Fruit fly (Drosophila melanogaster): Measurements from ENCODE around the gene Ppat-Dpck.
A peak's percentile ranks its signal among the peaks of the same experiment; 100 is the strongest.

Ppat-Dpck gene

DNA sequence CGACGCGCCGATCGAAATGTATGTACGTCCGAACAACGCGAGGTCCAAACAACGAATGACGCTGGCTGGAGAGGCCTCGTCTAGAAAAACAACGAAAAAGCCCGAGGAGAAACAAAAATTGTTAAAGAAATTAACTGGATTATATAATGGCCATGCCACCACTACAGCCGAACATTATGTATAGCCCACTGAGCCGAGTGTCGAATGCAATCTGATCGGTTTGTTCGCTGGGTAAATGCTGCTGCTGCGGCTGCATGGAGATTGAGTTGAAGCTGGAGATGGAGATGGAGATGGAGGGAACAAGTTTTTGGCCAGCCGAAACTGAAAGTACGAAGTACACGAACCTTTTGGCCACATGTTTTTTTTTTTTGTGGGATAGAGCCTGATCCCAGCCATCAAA, 18.0 kb upstream of the Ppat-Dpck start, which contains the start of gene Cralbp:
TSS of gene Cralbp (minus strand) at position 115 of the 400 bp plus-strand sequence.
- TF ChIP-seq CG8301 (tag; optimal IDR thresholded peaks at IDR 0.05) (no peak), CG4496 (GFP tag; IDR thresholded peaks at IDR 0.05) (0 out of 3 replicates have a peak, but pooled peaks have one; percentile 36)

DNA sequence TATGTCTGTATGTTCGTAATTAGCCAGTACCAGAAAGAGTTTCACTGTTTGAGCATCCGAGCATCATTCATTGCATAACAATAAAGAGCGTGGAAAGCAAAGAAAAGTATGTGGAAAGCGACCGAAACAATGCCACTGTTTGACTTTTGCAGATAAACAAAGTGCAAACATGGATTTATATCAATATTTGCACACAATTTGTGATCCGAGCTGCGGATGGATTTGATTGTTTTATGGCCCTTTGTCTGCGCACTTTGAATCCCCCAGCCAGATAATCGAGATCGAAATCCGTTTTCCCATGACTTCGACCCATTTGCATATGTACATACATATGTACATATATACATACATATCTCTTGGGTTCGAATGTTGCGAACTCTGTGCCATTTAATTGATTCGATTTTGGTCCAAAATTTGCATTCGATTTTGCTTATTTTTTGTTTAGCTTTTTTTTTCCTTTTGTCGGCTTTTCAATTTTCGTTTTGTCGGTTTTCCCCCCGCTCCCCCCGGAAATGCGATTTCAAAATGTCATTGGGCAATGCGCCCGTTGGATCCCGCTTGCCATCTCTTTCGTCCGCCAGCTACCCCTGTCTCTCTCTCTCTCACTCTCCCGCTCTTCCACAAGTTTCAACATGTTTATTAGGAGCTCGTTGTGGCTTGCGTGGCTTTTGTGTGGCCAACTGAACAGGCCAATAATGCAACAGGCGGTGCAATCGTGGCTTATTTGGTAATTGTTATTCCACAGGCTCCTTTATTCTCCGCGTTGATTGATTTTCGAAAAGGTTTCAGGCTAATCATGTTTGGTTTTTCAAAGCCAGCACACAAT, 16.9 kb upstream of the Ppat-Dpck start:
- TF ChIP-seq CG9948 (tag; optimal IDR thresholded peaks at IDR 0.05) (no peak), CG32121 (GFP tag; IDR thresholded peaks at IDR 0.05) (0 out of 2 replicates have a peak, but pooled peaks have one; percentile 9), CG4496 (GFP tag; IDR thresholded peaks at IDR 0.05) (peak; percentile 43; the same call in 1 of the 3 replicates), CG12605 (GFP tag; IDR thresholded peaks at IDR 0.05) (0 out of 2 replicates have a peak, but pooled peaks have one; percentile 30)

DNA sequence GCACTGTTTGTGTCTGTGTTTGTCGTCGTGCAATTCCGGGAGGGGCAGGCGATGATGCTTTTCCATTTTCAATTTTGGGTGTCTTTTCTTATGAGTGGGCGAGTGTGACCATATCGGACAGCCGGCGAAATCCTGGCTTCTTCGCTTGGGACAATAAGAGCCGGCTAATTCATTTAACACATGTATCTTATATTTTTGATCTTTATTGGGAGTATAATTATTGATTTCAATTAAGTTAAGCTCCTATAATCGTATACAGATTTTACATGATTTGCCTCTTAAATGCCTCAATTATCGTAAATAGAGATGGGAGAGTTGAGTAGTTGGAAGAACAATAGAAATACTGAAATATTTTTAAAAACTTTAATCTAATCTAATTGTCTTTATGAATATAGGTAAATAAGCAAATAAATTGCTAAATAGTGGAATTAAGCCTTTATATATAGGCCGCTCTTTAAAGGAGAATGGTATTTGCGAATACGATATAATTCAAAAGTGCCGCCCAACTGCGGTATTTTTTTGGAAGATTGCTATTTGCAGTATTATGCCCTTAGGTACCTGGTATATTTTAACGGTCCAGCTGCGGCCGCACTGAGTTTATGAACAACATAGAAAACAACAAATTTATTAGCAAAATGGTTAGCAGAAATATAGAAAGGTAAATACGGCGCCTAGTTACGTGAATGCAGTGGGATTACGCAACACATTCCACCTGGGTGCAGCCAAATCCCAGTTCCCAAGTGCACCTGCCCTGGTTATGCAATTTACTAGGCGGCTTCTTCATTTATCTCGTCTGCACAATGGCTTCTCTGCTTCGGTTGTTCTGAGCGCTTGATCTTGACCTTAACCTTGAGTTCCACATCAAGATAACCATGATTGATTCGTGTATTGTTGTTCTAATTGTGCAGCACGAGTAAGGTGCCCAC, 11.1 kb upstream of the Ppat-Dpck start, which contains the start of the genes Myt1, PGRP-LD and Pmi:
TSS of gene Myt1 (minus strand) at position 116 of the 926 bp plus-strand sequence.
TSS of gene PGRP-LD (plus strand) at position 576 of the 926 bp plus-strand sequence.
TSS of gene Pmi (plus strand) at position 576 of the 926 bp plus-strand sequence.
- TF ChIP-seq rn (GFP tag; IDR thresholded peaks at IDR 0.05) (no peak), CG4496 (GFP tag; IDR thresholded peaks at IDR 0.05) (no peak), CG32121 (GFP tag; IDR thresholded peaks at IDR 0.05) (no peak), CG34367 (tag; optimal IDR thresholded peaks at IDR 0.05) (no peak), EcR (GFP tag; optimal IDR thresholded peaks at IDR 0.05) (no peak), gl (tag; optimal IDR thresholded peaks at IDR 0.05) (no peak), CG13204 (GFP tag; optimal IDR thresholded peaks at IDR 0.05) (no peak), CG12605 (GFP tag; IDR thresholded peaks at IDR 0.05) (no peak), CG8159 (tag; optimal IDR thresholded peaks at IDR 0.05) (no peak), Snoo (tag; optimal IDR thresholded peaks at IDR 0.05) (no peak), Pif1B (GFP tag; optimal IDR thresholded peaks at IDR 0.05) (no peak), CG17806 (tag; optimal IDR thresholded peaks at IDR 0.05) (no peak), CG15710 (tag; optimal IDR thresholded peaks at IDR 0.05) (no peak), Pif1A (GFP tag; optimal IDR thresholded peaks at IDR 0.05) (no peak), fd96Ca (GFP tag; IDR thresholded peaks at IDR 0.05) (no peak), CG10348 (GFP tag; IDR thresholded peaks at IDR 0.05) (no peak), CG9948 (tag; optimal IDR thresholded peaks at IDR 0.05) (no peak), Ets98B (GFP tag; IDR thresholded peaks at IDR 0.05) (no peak), CG14655 (GFP tag; optimal IDR thresholded peaks at IDR 0.05) (no peak), CG8301 (tag; optimal IDR thresholded peaks at IDR 0.05) (no peak)

DNA sequence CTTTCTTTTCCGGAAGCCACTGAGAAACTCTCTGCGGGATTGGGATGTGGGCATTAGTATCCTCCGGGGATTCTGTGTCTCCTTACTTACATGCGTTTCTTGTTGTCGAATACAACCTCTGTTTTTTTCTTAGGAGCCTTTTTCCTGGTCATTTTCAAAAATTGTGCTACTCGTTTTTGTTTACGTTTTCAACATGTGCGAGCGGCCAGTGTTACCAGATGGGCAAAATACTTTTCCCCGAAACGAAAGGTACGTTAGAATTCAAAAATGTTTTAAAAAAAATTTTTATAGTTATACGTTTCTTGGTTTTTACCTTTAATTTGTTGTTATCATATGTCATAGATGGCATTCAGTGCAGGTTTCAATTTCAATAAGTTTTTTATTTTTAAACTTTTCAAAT, 8.5 kb upstream of the Ppat-Dpck start, which contains the start of gene vito:
TSS of gene vito (minus strand) at position 220 of the 400 bp plus-strand sequence.
- no peak for TF ChIP-seq CG14655 (GFP tag; optimal IDR thresholded peaks at IDR 0.05)
- no peak for TF ChIP-seq CG13204 (GFP tag; optimal IDR thresholded peaks at IDR 0.05)
- TF ChIP-seq CG8301 (tag; optimal IDR thresholded peaks at IDR 0.05): no peak
- TF ChIP-seq Pif1A (GFP tag; optimal IDR thresholded peaks at IDR 0.05): no peak
- TF ChIP-seq CG9948 (tag; optimal IDR thresholded peaks at IDR 0.05): no peak
- TF ChIP-seq gl (tag; optimal IDR thresholded peaks at IDR 0.05): no peak
- TF ChIP-seq CG32121 (GFP tag; IDR thresholded peaks at IDR 0.05): no peak
- TF ChIP-seq fd96Ca (GFP tag; IDR thresholded peaks at IDR 0.05): no peak
- TF ChIP-seq D1 (tag; optimal IDR thresholded peaks at IDR 0.05): no peak
- TF ChIP-seq CG15710 (tag; optimal IDR thresholded peaks at IDR 0.05): no peak
- no peak for TF ChIP-seq rn (GFP tag; IDR thresholded peaks at IDR 0.05)

DNA sequence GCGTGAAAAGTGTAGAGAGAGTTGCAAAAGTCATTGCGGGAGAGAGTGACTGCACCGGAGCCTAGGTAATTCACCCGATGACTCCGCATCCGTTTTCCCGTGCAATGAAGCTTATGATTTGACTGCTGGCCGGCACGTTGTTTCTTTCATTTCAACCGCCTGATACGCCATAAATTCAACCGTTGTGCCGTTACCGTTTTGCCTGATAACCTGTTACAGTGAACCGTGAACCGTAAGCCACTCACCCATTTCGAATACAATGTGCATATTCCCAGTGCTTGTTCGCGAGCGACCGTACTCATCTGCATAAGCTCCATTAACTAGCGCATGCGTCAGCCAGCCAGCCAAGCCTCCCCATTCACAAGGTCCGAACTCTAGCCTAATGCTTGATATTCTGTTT, 6.2 kb upstream of the Ppat-Dpck start:
- TF ChIP-seq CG9948 (tag; optimal IDR thresholded peaks at IDR 0.05) (no peak), CG17806 (tag; optimal IDR thresholded peaks at IDR 0.05) (no peak), CG4496 (GFP tag; IDR thresholded peaks at IDR 0.05) (0 out of 3 replicates have a peak, but pooled peaks have one; percentile 9), EcR (GFP tag; optimal IDR thresholded peaks at IDR 0.05) (peak; percentile 22), CG8301 (tag; optimal IDR thresholded peaks at IDR 0.05) (no peak), fd96Ca (GFP tag; IDR thresholded peaks at IDR 0.05) (no peak), CG12605 (GFP tag; IDR thresholded peaks at IDR 0.05) (no peak)

DNA sequence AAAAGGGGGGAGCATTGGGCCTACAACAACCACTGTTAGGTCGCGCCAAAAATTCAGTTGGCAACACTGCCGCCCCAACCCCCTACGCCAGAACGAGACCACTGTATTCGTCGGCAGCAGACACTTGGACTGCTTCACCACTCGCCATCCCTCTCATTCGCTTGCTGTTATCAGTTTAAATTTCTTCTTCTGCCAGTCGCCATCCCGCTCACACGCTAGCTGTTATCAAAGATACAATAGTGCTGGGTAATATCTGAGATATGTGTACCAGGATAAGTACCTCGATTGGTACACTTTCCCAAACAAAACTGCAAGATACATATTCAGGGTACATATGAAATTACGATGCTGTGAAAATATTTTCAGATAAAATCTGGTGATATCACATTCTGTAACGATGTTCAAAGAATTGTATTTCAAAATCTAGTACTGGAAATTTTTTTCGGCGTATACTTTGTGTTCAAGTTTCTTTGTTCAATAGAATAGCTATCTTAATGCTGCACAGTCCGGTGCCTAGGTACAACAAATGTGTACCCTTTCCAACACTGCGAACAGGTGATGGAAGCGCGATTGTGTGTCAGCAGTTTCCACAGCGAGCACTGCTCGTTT, 2.3 kb upstream of the Ppat-Dpck start:
- TF ChIP-seq fd96Ca (GFP tag; IDR thresholded peaks at IDR 0.05): peak; percentile 58; the same call in 1 of the 3 replicates
- no peak for TF ChIP-seq Pif1A (GFP tag; optimal IDR thresholded peaks at IDR 0.05)
- no peak for TF ChIP-seq CG14655 (GFP tag; optimal IDR thresholded peaks at IDR 0.05)
- peak; percentile 87 for TF ChIP-seq CG8301 (tag; optimal IDR thresholded peaks at IDR 0.05)
- TF ChIP-seq gl (tag; optimal IDR thresholded peaks at IDR 0.05): peak; percentile 28
- no peak for TF ChIP-seq EcR (GFP tag; optimal IDR thresholded peaks at IDR 0.05)
- TF ChIP-seq CG17806 (tag; optimal IDR thresholded peaks at IDR 0.05): peak; percentile 84
- peak; percentile 85 for TF ChIP-seq CG8159 (tag; optimal IDR thresholded peaks at IDR 0.05)
- peak; percentile 78 for TF ChIP-seq Snoo (tag; optimal IDR thresholded peaks at IDR 0.05)
- peak; percentile 82 for TF ChIP-seq CG4496 (GFP tag; IDR thresholded peaks at IDR 0.05)
- peak; percentile 58 for TF ChIP-seq Ets98B (GFP tag; IDR thresholded peaks at IDR 0.05)
- no peak for TF ChIP-seq D1 (tag; optimal IDR thresholded peaks at IDR 0.05)
- TF ChIP-seq CG32121 (GFP tag; IDR thresholded peaks at IDR 0.05): peak; percentile 65
- TF ChIP-seq CG12605 (GFP tag; IDR thresholded peaks at IDR 0.05): peak; percentile 34; the same call in 1 of the 2 replicates
- peak; percentile 79 for TF ChIP-seq CG9948 (tag; optimal IDR thresholded peaks at IDR 0.05)
- no peak for TF ChIP-seq rn (GFP tag; IDR thresholded peaks at IDR 0.05)
- TF ChIP-seq CG13204 (GFP tag; optimal IDR thresholded peaks at IDR 0.05): peak; percentile 24
- no peak for TF ChIP-seq Pif1B (GFP tag; optimal IDR thresholded peaks at IDR 0.05)
- peak; percentile 80 for TF ChIP-seq CG15710 (tag; optimal IDR thresholded peaks at IDR 0.05)
- TF ChIP-seq CG10348 (GFP tag; IDR thresholded peaks at IDR 0.05): no peak
- TF ChIP-seq CG34367 (tag; optimal IDR thresholded peaks at IDR 0.05): peak; percentile 77

Measured in whole organism, pupa.